Worm (Caenorhabditis elegans) whole organism, early embryonic: ENCODE results near the gene srbc-51.

Experiments used
- aly-1 ChIP-seq: sonication (generic microtip); optimal IDR thresholded peaks from 2 replicates; lab custom pipeline; 2016; ENCODE audit warnings: missing genetic modification characterization, missing compliant biosample characterization
- ama-1 ChIP-seq: fragments of 150-350 bp; optimal IDR thresholded peaks from 2 replicates; lab custom pipeline; 2014
- ceh-36 ChIP-seq: sonication (generic microtip); optimal IDR thresholded peaks from 2 replicates; lab custom pipeline; 2016; ENCODE audit warnings: missing genetic modification characterization, inconsistent platforms, missing compliant biosample characterization
- flt-1 ChIP-seq: fragments of 200-800 bp; sonication (Bioruptor generic); IDR thresholded peaks from 2 replicates; pipeline ENCODE4 v1.3.6; 2022; ENCODE audit warnings: missing genetic modification characterization, missing compliant biosample characterization

DNA sequence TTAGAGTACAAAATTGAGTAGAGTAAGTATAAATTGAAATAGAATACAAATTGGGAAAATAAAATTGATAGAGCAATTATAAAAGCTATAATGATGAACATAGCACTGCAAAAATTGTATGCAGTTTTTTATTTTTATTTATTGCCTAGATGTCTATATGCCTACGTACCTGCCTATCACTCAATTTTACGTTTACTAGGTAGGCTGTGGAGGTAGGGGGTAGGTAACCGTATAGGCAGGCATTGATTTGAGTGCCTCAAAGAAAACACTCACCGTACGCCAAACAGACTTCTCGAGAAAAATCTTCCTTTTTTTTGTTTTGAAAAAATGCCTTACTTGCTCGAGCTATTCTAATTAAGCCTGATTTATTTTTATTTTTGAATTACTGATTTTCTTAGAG is 5.4 kb downstream of the srbc-51 start, which contains the start of gene srbc-56:
- TF ChIP-seq ama-1 (lab: Kevin White, UChicago) (no peak), ceh-36 (no peak), aly-1 (tag; lab: Kevin White, UChicago) (no peak), flt-1 (GFP tag; lab: Robert Waterston, UW) (no peak)
